Worm (Caenorhabditis elegans) whole organism, late embryonic: ENCODE data around the gene cct-2.

Experiments used
- C08G9.2 ChIP-seq: sonication (generic microtip); optimal IDR thresholded peaks from 2 replicates; lab custom pipeline; 2016; ENCODE audit warnings: mild to moderate bottlenecking, missing genetic modification characterization, moderate library complexity, missing compliant biosample characterization
- nhr-11 ChIP-seq: fragments of 150-350 bp; optimal IDR thresholded peaks from 2 replicates; lab custom pipeline; 2014; ENCODE audit warnings: missing biosample characterization, missing genetic modification characterization
- ttx-3 ChIP-seq: sonication (generic microtip); optimal IDR thresholded peaks from 2 replicates; lab custom pipeline; 2016; ENCODE audit warnings: missing genetic modification reagents, missing genetic modification characterization, missing compliant biosample characterization

DNA sequence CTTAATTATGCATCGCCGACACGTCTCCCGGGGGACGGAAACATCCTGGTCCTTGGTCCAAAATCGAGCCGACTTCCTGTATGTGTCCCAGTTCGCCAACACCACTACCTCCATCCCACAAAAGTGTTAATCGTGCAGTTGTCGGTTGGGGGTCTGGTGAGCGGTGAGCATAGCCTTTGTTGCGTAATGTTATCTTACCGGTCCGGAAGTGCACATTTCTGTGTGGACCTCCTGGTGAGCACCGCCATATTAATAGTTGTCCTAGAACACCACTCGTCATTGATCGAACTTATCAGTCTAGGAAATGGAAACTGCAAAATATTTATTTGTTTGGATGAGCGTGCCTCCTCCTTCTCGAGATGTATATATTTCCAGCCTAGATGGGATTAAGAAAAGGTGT is 30.3 kb upstream of the cct-2 start:
- TF ChIP-seq ttx-3 (tag; lab: Kevin White, UChicago) (no peak), C08G9.2 (tag; lab: Kevin White, UChicago) (no peak), nhr-11 (tag; lab: Kevin White, UChicago) (no peak)
